Worm (Caenorhabditis elegans): ENCODE measurements around the gene C18B12.4.

The C18B12.4 gene

ce11 chrX:15027566-15027965, 12.8 kb downstream of the C18B12.4 start:
- TF ChIP-seq lin-39 (tag; optimal IDR thresholded peaks at IDR 0.05) (peak; percentile 88), nhr-77 (tag; optimal IDR thresholded peaks at IDR 0.05) (no peak), nfya-1 (tag; optimal IDR thresholded peaks at IDR 0.05; ENCODE audit: insufficient read depth) (no peak), elt-2 (tag; optimal IDR thresholded peaks at IDR 0.05) (no peak), unc-62 (GFP tag; optimal IDR thresholded peaks at IDR 0.05) (no peak), elt-3 (tag; optimal IDR thresholded peaks at IDR 0.05) (no peak), hmg-11 (tag; optimal IDR thresholded peaks at IDR 0.05) (no peak), daf-12 (tag; optimal IDR thresholded peaks at IDR 0.05) (no peak), sea-2 (GFP tag; optimal IDR thresholded peaks at IDR 0.05) (no peak), elt-1 (tag; optimal IDR thresholded peaks at IDR 0.05) (peak; percentile 45), unc-39 (tag; optimal IDR thresholded peaks at IDR 0.05) (no peak), snpc-4 (tag; optimal IDR thresholded peaks at IDR 0.05) (no peak), ceh-16 (tag; optimal IDR thresholded peaks at IDR 0.05) (no peak)

DNA sequence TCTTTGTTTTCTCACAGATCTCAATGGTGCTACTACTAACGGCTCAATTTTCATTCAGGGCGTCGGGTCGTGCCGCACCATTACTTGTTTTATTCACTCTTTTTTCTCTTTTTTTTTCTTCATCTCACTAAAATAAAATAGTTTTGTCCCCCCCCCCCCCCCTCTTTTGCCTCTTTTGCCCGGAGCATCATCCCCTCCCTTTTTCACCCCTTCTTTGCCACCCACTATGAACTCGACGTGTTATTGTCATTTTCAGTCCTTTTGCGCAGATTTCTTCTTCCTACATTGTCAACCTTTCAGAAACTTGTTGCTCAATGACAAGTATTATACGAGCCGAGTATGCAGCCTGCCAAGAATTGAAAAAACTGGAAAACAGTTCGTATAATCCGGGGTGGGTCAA, 14.4 kb downstream of the C18B12.4 start, which contains the start of gene seb-3:
Gene seb-3, plus strand, starts transcription at position 301 of the 400 bp plus-strand sequence.
- TF ChIP-seq ZK546.5 (tag; optimal IDR thresholded peaks at IDR 0.05) (no peak), ztf-4 (tag; optimal IDR thresholded peaks at IDR 0.05) (no peak), hmg-11 (tag; optimal IDR thresholded peaks at IDR 0.05) (no peak), fos-1 (tag; optimal IDR thresholded peaks at IDR 0.05) (no peak)

ce11 chrX:15016102-15016501, 24.3 kb downstream of the C18B12.4 start:
- TF ChIP-seq nfya-1 (tag; optimal IDR thresholded peaks at IDR 0.05; ENCODE audit: insufficient read depth) (peak; percentile 2), nhr-237 (tag; optimal IDR thresholded peaks at IDR 0.05) (no peak)

- TF ChIP-seq elt-1 (tag; optimal IDR thresholded peaks at IDR 0.05) (no peak), lin-39 (tag; optimal IDR thresholded peaks at IDR 0.05) (peak; percentile 19), daf-12 (tag; optimal IDR thresholded peaks at IDR 0.05) (no peak), egl-5 (tag; optimal IDR thresholded peaks at IDR 0.05) (peak; percentile 81), snpc-4 (tag; optimal IDR thresholded peaks at IDR 0.05) (no peak), hmg-11 (tag; optimal IDR thresholded peaks at IDR 0.05) (no peak), nhr-25 (tag; optimal IDR thresholded peaks at IDR 0.05) (no peak), ama-1 (optimal IDR thresholded peaks at IDR 0.05) (no peak), jun-1 (tag; optimal IDR thresholded peaks at IDR 0.05) (no peak), ceh-16 (tag; optimal IDR thresholded peaks at IDR 0.05) (no peak), nfya-1 (tag; optimal IDR thresholded peaks at IDR 0.05; ENCODE audit: insufficient read depth) (peak; percentile 15), nhr-77 (tag; optimal IDR thresholded peaks at IDR 0.05) (no peak), mdl-1 (tag; optimal IDR thresholded peaks at IDR 0.05) (no peak), elt-2 (tag; optimal IDR thresholded peaks at IDR 0.05) (no peak), lsy-12 (tag; optimal IDR thresholded peaks at IDR 0.05) (no peak), R02D3.7 (tag; optimal IDR thresholded peaks at IDR 0.05) (no peak), ceh-28 (tag; optimal IDR thresholded peaks at IDR 0.05) (no peak), unc-62 (GFP tag; optimal IDR thresholded peaks at IDR 0.05) (no peak), skn-1 (tag; optimal IDR thresholded peaks at IDR 0.05) (no peak), tbx-2 (tag; optimal IDR thresholded peaks at IDR 0.05) (no peak), fkh-2 (tag; optimal IDR thresholded peaks at IDR 0.05) (no peak), ZK546.5 (tag; optimal IDR thresholded peaks at IDR 0.05) (no peak), ztf-4 (tag; optimal IDR thresholded peaks at IDR 0.05) (no peak), nhr-23 (tag; optimal IDR thresholded peaks at IDR 0.05) (no peak), nhr-11 (tag; optimal IDR thresholded peaks at IDR 0.05) (no peak)
Observed at ce11 chrX:15013941-15014453, 26.4 kb downstream of the C18B12.4 start.

ce11 chrX:15011526-15012274, 28.7 kb downstream of the C18B12.4 start:
- peak; percentile 84 for TF ChIP-seq fkh-10 (GFP tag; optimal IDR thresholded peaks at IDR 0.05)
- no peak for TF ChIP-seq nhr-43 (tag; optimal IDR thresholded peaks at IDR 0.05; ENCODE audit: poor library complexity, severe bottlenecking)
- TF ChIP-seq snpc-4 (tag; optimal IDR thresholded peaks at IDR 0.05): no peak

Data from whole organism, L3 larva.